Fruit fly (Drosophila melanogaster) whole organism, embryonic: ENCODE results near the gene CG11975.

Source experiments
- Antp ChIP-seq: fragments of 200-800 bp; sonication (Bioruptor generic); optimal IDR thresholded peaks from 3 replicates; lab custom pipeline; 2016; ENCODE audit warnings: missing biosample characterization, missing genetic modification characterization
- CG10321 ChIP-seq: fragments of 200-800 bp; sonication (Bioruptor generic); IDR thresholded peaks from 2 replicates; pipeline ENCODE4 v1.3.6; 2022; ENCODE audit warnings: missing biosample characterization, missing genetic modification characterization
- CG10543 ChIP-seq: fragments of 200-800 bp; sonication (Bioruptor generic); optimal IDR thresholded peaks from 3 replicates; lab custom pipeline; 2017; ENCODE audit warnings: missing biosample characterization, mild to moderate bottlenecking, missing genetic modification characterization, moderate library complexity
- CG11560 ChIP-seq: fragments of 200-800 bp; sonication (Bioruptor generic); IDR thresholded peaks from 3 replicates; pipeline ENCODE4 v1.3.6; 2022; ENCODE audit warnings: missing biosample characterization, missing genetic modification characterization
- CG11695 ChIP-seq: fragments of 200-800 bp; sonication (Bioruptor generic); IDR thresholded peaks from 3 replicates; pipeline ENCODE4 v1.3.6; 2022; ENCODE audit warnings: missing biosample characterization, missing genetic modification characterization
- CG12155 ChIP-seq: fragments of 200-800 bp; sonication (Bioruptor generic); optimal IDR thresholded peaks from 3 replicates; lab custom pipeline; 2016; ENCODE audit warnings: missing biosample characterization, missing genetic modification characterization
- CG12391 ChIP-seq: fragments of 200-800 bp; sonication (Bioruptor generic); optimal IDR thresholded peaks from 3 replicates; lab custom pipeline; 2018; ENCODE audit warnings: missing biosample characterization, mild to moderate bottlenecking, missing genetic modification characterization, moderate library complexity
- CG12659 ChIP-seq: fragments of 200-800 bp; sonication (Bioruptor generic); optimal IDR thresholded peaks from 3 replicates; lab custom pipeline; 2017; ENCODE audit warnings: mild to moderate bottlenecking, missing biosample characterization, missing genetic modification reagents, missing genetic modification characterization
- CG13424 ChIP-seq: fragments of 200-800 bp; sonication (Bioruptor generic); optimal IDR thresholded peaks from 2 replicates; lab custom pipeline; 2019; ENCODE audit warnings: missing biosample characterization, mild to moderate bottlenecking, missing genetic modification characterization, moderate library complexity
- CG14710 ChIP-seq: fragments of 200-800 bp; sonication (Bioruptor generic); optimal IDR thresholded peaks from 3 replicates; lab custom pipeline; 2019; ENCODE audit warnings: missing biosample characterization, mild to moderate bottlenecking, missing genetic modification characterization, moderate library complexity
- CG14860 ChIP-seq: fragments of 200-800 bp; sonication (Bioruptor generic); IDR thresholded peaks from 3 replicates; pipeline ENCODE4 v1.3.6; 2022; ENCODE audit warnings: missing biosample characterization, missing genetic modification characterization; ENCODE audit not compliant: partially characterized antibody
- CG15011 ChIP-seq: fragments of 200-800 bp; sonication (Bioruptor generic); optimal IDR thresholded peaks from 3 replicates; lab custom pipeline; 2018; ENCODE audit warnings: missing biosample characterization, mild to moderate bottlenecking, missing genetic modification characterization
- CG15479 ChIP-seq: fragments of 200-800 bp; sonication (Bioruptor generic); optimal IDR thresholded peaks from 3 replicates; lab custom pipeline; 2019; ENCODE audit warnings: missing biosample characterization, mild to moderate bottlenecking, missing genetic modification characterization, moderate library complexity
- CG15696 ChIP-seq: fragments of 200-800 bp; sonication (Bioruptor generic); optimal IDR thresholded peaks from 2 replicates; lab custom pipeline; 2019; ENCODE audit warnings: missing biosample characterization, mild to moderate bottlenecking, missing genetic modification characterization, moderate library complexity
- CG1603 ChIP-seq: fragments of 200-800 bp; sonication (Bioruptor generic); optimal IDR thresholded peaks from 2 replicates; lab custom pipeline; 2019; ENCODE audit warnings: missing biosample characterization, mild to moderate bottlenecking, missing genetic modification characterization, moderate library complexity
- CG17361 ChIP-seq: fragments of 200-800 bp; sonication (Bioruptor generic); IDR thresholded peaks from 3 replicates; pipeline ENCODE4 v1.3.6; 2022; ENCODE audit warnings: missing biosample characterization, missing genetic modification characterization
- CG17612 ChIP-seq: fragments of 200-800 bp; sonication (Bioruptor generic); IDR thresholded peaks from 2 replicates; pipeline ENCODE4 v1.3.6; 2022; ENCODE audit warnings: missing biosample characterization, missing genetic modification characterization
- CG2889 ChIP-seq: fragments of 200-800 bp; sonication (Bioruptor generic); IDR thresholded peaks from 3 replicates; pipeline ENCODE4 v1.3.6; 2022; ENCODE audit warnings: missing biosample characterization, missing genetic modification characterization
- CG3281 ChIP-seq: fragments of 200-800 bp; sonication (Bioruptor generic); optimal IDR thresholded peaks from 3 replicates; lab custom pipeline; 2017; ENCODE audit warnings: missing biosample characterization, mild to moderate bottlenecking, missing genetic modification characterization
- CG3847 ChIP-seq: fragments of 200-800 bp; sonication (Bioruptor generic); IDR thresholded peaks from 2 replicates; pipeline ENCODE4 v1.3.6; 2022; ENCODE audit warnings: missing biosample characterization, missing genetic modification characterization
- CG42726 ChIP-seq: fragments of 200-800 bp; sonication (Bioruptor generic); IDR thresholded peaks from 2 replicates; pipeline ENCODE4 v1.3.6; 2022; ENCODE audit warnings: missing biosample characterization, missing genetic modification characterization; ENCODE audit not compliant: partially characterized antibody
- CG4730 ChIP-seq: fragments of 200-800 bp; sonication (Bioruptor generic); IDR thresholded peaks from 2 replicates; pipeline ENCODE4 v1.3.6; 2022; ENCODE audit warnings: missing biosample characterization, missing genetic modification characterization
- CG6272 ChIP-seq: fragments of 200-800 bp; sonication (Bioruptor generic); IDR thresholded peaks from 2 replicates; pipeline ENCODE4 v1.3.6; 2022; ENCODE audit warnings: missing biosample characterization, missing genetic modification characterization
- CG6813 ChIP-seq: fragments of 200-800 bp; sonication (Bioruptor generic); optimal IDR thresholded peaks from 2 replicates; lab custom pipeline; 2017; ENCODE audit warnings: missing biosample characterization, missing genetic modification characterization, mild to moderate bottlenecking, moderate library complexity, missing genetic modification reagents
- CG7839 ChIP-seq: fragments of 200-800 bp; sonication (Bioruptor generic); optimal IDR thresholded peaks from 3 replicates; lab custom pipeline; 2018; ENCODE audit warnings: missing biosample characterization, mild to moderate bottlenecking, missing genetic modification characterization, moderate library complexity
- Dad ChIP-seq: fragments of 200-800 bp; sonication (Bioruptor generic); optimal IDR thresholded peaks from 3 replicates; lab custom pipeline; 2016; ENCODE audit warnings: missing biosample characterization, missing genetic modification characterization
- Dbx ChIP-seq: fragments of 200-800 bp; sonication (Bioruptor generic); IDR thresholded peaks from 3 replicates; pipeline ENCODE4 v1.3.6; 2022; ENCODE audit warnings: missing biosample characterization, missing genetic modification characterization
- Dp ChIP-seq: fragments of 200-800 bp; sonication (Bioruptor generic); optimal IDR thresholded peaks from 2 replicates; lab custom pipeline; 2018; ENCODE audit warnings: missing biosample characterization, mild to moderate bottlenecking, missing genetic modification characterization, moderate library complexity
- Elba2 ChIP-seq: fragments of 200-800 bp; sonication (Bioruptor generic); optimal IDR thresholded peaks from 3 replicates; lab custom pipeline; 2016; ENCODE audit warnings: missing biosample characterization, missing genetic modification characterization
- Ets97D ChIP-seq: fragments of 200-800 bp; sonication (Bioruptor generic); optimal IDR thresholded peaks from 3 replicates; lab custom pipeline; 2016; ENCODE audit warnings: missing biosample characterization, missing genetic modification characterization
- HmgD ChIP-seq: fragments of 200-800 bp; sonication (Bioruptor generic); optimal IDR thresholded peaks from 3 replicates; lab custom pipeline; 2016; ENCODE audit warnings: missing biosample characterization, missing genetic modification characterization
- Hsf ChIP-seq: fragments of 200-800 bp; sonication (Bioruptor generic); optimal IDR thresholded peaks from 3 replicates; lab custom pipeline; 2016; ENCODE audit warnings: missing biosample characterization, missing genetic modification characterization
- Meics ChIP-seq: fragments of 200-800 bp; sonication (Bioruptor generic); optimal IDR thresholded peaks from 2 replicates; lab custom pipeline; 2017; ENCODE audit warnings: missing biosample characterization, mild to moderate bottlenecking, missing genetic modification characterization
- Mes4 ChIP-seq: fragments of 200-800 bp; sonication (Bioruptor generic); optimal IDR thresholded peaks from 2 replicates; lab custom pipeline; 2016; ENCODE audit warnings: missing biosample characterization, missing genetic modification characterization
- Pdp1 ChIP-seq, 2 experiments: fragments of 200-800 bp; sonication (Bioruptor generic); optimal IDR thresholded peaks; 3 replicates each; lab custom pipeline; 2016; ENCODE audit warnings: missing biosample characterization in 2 of 2, missing genetic modification characterization in 2 of 2, mild to moderate bottlenecking in 1 of 2, moderate library complexity in 1 of 2
- Six4 ChIP-seq: fragments of 200-800 bp; sonication (Bioruptor generic); optimal IDR thresholded peaks from 2 replicates; lab custom pipeline; 2016; ENCODE audit warnings: missing biosample characterization, missing genetic modification characterization
- Stat92E ChIP-seq, 3 experiments: fragments of >200 bp in 2 of 3; fragments of 200-800 bp in 1 of 3; sonication (Bioruptor generic) in 1 of 3; optimal IDR thresholded peaks; 2 replicates each; lab custom pipeline; 2017 to 2019; ENCODE audit warnings: missing biosample characterization in 3 of 3, missing genetic modification characterization in 3 of 3, mild to moderate bottlenecking in 1 of 3, moderate library complexity in 1 of 3
- Xbp1 ChIP-seq: fragments of 200-800 bp; sonication (Bioruptor generic); optimal IDR thresholded peaks from 3 replicates; lab custom pipeline; 2016; ENCODE audit warnings: missing biosample characterization, mild to moderate bottlenecking, missing genetic modification characterization
- ac ChIP-seq: fragments of 200-800 bp; sonication (Bioruptor generic); optimal IDR thresholded peaks from 3 replicates; lab custom pipeline; 2017; ENCODE audit warnings: missing biosample characterization, mild to moderate bottlenecking, missing genetic modification characterization
- al ChIP-seq: fragments of 200-800 bp; sonication (Bioruptor generic); IDR thresholded peaks from 2 replicates; pipeline ENCODE4 v1.3.6; 2022; ENCODE audit warnings: missing biosample characterization, missing genetic modification characterization
- bab2 ChIP-seq: fragments of 200-800 bp; sonication (Bioruptor generic); optimal IDR thresholded peaks from 2 replicates; lab custom pipeline; 2016; ENCODE audit warnings: missing biosample characterization, missing genetic modification characterization
- disco-r ChIP-seq: fragments of 200-800 bp; sonication (Bioruptor generic); optimal IDR thresholded peaks from 2 replicates; lab custom pipeline; 2016; ENCODE audit warnings: missing biosample characterization, missing genetic modification characterization
- dmrt99B ChIP-seq: fragments of 200-800 bp; sonication (Bioruptor generic); optimal IDR thresholded peaks from 2 replicates; lab custom pipeline; 2018; ENCODE audit warnings: missing biosample characterization, mild to moderate bottlenecking, missing genetic modification characterization, moderate library complexity
- fu2 ChIP-seq: fragments of 200-800 bp; sonication (Bioruptor generic); optimal IDR thresholded peaks from 2 replicates; lab custom pipeline; 2016; ENCODE audit warnings: missing biosample characterization, missing genetic modification characterization
- gsb ChIP-seq: fragments of 200-800 bp; sonication (Bioruptor generic); IDR thresholded peaks from 2 replicates; pipeline ENCODE4 v1.3.6; 2022; ENCODE audit warnings: missing biosample characterization, missing genetic modification characterization
- hkb ChIP-seq, 2 experiments: fragments of 200-800 bp in 1 of 2; fragments of >200 bp in 1 of 2; sonication (Bioruptor generic) in 1 of 2; IDR thresholded peaks in 1 of 2; optimal IDR thresholded peaks in 1 of 2; 2 replicates each; pipeline versions ENCODE4 v1.3.6 to Lab custom; 2017 to 2022; ENCODE audit warnings: missing biosample characterization in 1 of 2, missing genetic modification characterization in 1 of 2
- onecut ChIP-seq: fragments of 200-800 bp; sonication (Bioruptor generic); IDR thresholded peaks from 2 replicates; pipeline ENCODE4 v1.3.6; 2022; ENCODE audit warnings: missing biosample characterization, missing genetic modification characterization
- phol ChIP-seq: fragments of 200-800 bp; sonication (Bioruptor generic); optimal IDR thresholded peaks from 3 replicates; lab custom pipeline; 2018; ENCODE audit warnings: missing biosample characterization, mild to moderate bottlenecking, missing genetic modification characterization, moderate library complexity
- salm ChIP-seq: fragments of 200-800 bp; sonication (Bioruptor generic); optimal IDR thresholded peaks from 2 replicates; lab custom pipeline; 2018; ENCODE audit warnings: missing biosample characterization, mild to moderate bottlenecking, missing genetic modification characterization
- scrt ChIP-seq: fragments of 200-800 bp; sonication (Bioruptor generic); optimal IDR thresholded peaks from 2 replicates; lab custom pipeline; 2018; ENCODE audit warnings: missing biosample characterization, mild to moderate bottlenecking, missing genetic modification characterization, moderate library complexity
- sug ChIP-seq: fragments of 200-800 bp; optimal IDR thresholded peaks from 2 replicates; lab custom pipeline; 2019; ENCODE audit warnings: missing biosample characterization, mild to moderate bottlenecking, missing genetic modification characterization, moderate library complexity

The CG11975 gene

DNA sequence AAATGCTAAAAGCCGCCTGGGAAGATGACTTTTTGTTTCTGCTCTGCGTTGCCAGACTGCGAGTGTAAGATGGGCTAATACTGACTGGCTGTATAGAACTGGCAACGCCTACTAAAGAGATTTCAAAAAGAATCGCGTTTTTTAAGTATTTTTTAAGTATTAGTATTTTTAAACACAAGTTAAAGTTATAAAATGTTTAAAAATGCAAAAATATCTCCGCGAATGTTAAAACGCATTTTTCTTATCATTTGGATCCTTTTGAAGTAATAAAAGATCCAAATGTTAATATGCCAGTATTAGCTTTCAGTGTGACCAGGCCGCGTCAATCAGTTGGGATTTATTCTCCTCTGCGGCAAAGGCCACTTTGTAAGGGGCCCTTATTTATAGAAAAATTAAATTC is 13.1 kb downstream of the CG11975 start, which contains the start of the genes Prosbeta3 and Iru (continued):
- TF ChIP-seq CG17361 (GFP tag; lab: Robert Waterston, UW), result no peak
- TF ChIP-seq sug, result peak; percentile 35
- TF ChIP-seq CG7839 (tag; lab: Kevin White, UChicago), result no peak
- TF ChIP-seq Hsf (GFP tag; lab: Kevin White, UChicago), result no peak
- TF ChIP-seq CG12391 (tag; lab: Kevin White, UChicago), result peak; percentile 12
- TF ChIP-seq Ets97D (GFP tag; lab: Kevin White, UChicago), result peak; percentile 45
- no peak for TF ChIP-seq CG12155 (GFP tag; lab: Kevin White, UChicago)
- TF ChIP-seq onecut (GFP tag; lab: Robert Waterston, UW), result no peak
- no peak for TF ChIP-seq CG17612 (GFP tag; lab: Robert Waterston, UW)
- TF ChIP-seq CG10321, result no peak
- TF ChIP-seq Dad (GFP tag; lab: Kevin White, UChicago), result no peak
- TF ChIP-seq CG13424 (tag; lab: Kevin White, UChicago), result no peak
- TF ChIP-seq CG15479, result no peak
- no peak for TF ChIP-seq disco-r (GFP tag; lab: Kevin White, UChicago)
- TF ChIP-seq CG14860, result no peak
- no peak for TF ChIP-seq CG42726 (GFP tag; lab: Robert Waterston, UW)
- peak; percentile 68 for TF ChIP-seq CG14710
- no peak for TF ChIP-seq scrt (GFP tag; lab: Kevin White, UChicago)
- TF ChIP-seq Meics (GFP tag; lab: Kevin White, UChicago), result no peak
- TF ChIP-seq ac (GFP tag; lab: Kevin White, UChicago), result no peak
- TF ChIP-seq CG3847 (GFP tag; lab: Robert Waterston, UW), result peak; percentile 48; the same call in 1 of the 2 replicates
- TF ChIP-seq CG12659 (GFP tag; lab: Kevin White, UChicago), result peak; percentile 81
- TF ChIP-seq CG15696 (tag; lab: Kevin White, UChicago), result no peak
- TF ChIP-seq CG11695 (GFP tag; lab: Robert Waterston, UW), result no peak
- peak; percentile 61 for TF ChIP-seq Elba2 (GFP tag; lab: Kevin White, UChicago)
- peak; percentile 56 for TF ChIP-seq phol (tag; lab: Kevin White, UChicago)
- TF ChIP-seq CG15011 (GFP tag; lab: Kevin White, UChicago), result no peak
- no peak for TF ChIP-seq CG2889
- peak; percentile 58 for TF ChIP-seq Dp (GFP tag; lab: Kevin White, UChicago)
- TF ChIP-seq CG6813 (GFP tag; lab: Kevin White, UChicago), result no peak
- TF ChIP-seq bab2 (GFP tag; lab: Kevin White, UChicago), result peak; percentile 32
- TF ChIP-seq Pdp1 (GFP tag; optimal IDR thresholded peaks at IDR 0.05; lab: Kevin White, UChicago), result peak in 1 of 2 experiments; percentile 45
- no peak for TF ChIP-seq dmrt99B (tag; lab: Kevin White, UChicago)
- no peak for TF ChIP-seq CG11560
- no peak for TF ChIP-seq Six4 (GFP tag; lab: Kevin White, UChicago)
- no peak for TF ChIP-seq Xbp1 (GFP tag; lab: Kevin White, UChicago)
- TF ChIP-seq CG6272 (GFP tag; lab: Robert Waterston, UW), result no peak
- TF ChIP-seq CG10543, result no peak
- TF ChIP-seq Antp (GFP tag; lab: Kevin White, UChicago), result no peak
- no peak for TF ChIP-seq HmgD
- TF ChIP-seq Stat92E (GFP tag; optimal IDR thresholded peaks at IDR 0.05; lab: Kevin White, UChicago), result peak in 1 of 3 experiments; percentile 13
- no peak for TF ChIP-seq CG3281 (GFP tag; lab: Kevin White, UChicago)
- no peak for TF ChIP-seq fu2 (GFP tag; lab: Kevin White, UChicago)
- TF ChIP-seq CG1603 (tag; lab: Kevin White, UChicago), result peak; percentile 12
- TF ChIP-seq hkb (optimal IDR thresholded peaks at IDR 0.05; lab: Kevin White, UChicago), result peak; percentile 79
- no peak for TF ChIP-seq hkb (GFP tag; IDR thresholded peaks at IDR 0.05; lab: Robert Waterston, UW)
- no peak for TF ChIP-seq salm (tag; lab: Kevin White, UChicago)
- no peak for TF ChIP-seq al (GFP tag; lab: Robert Waterston, UW)
- no peak for TF ChIP-seq Dbx (GFP tag; lab: Robert Waterston, UW)
- TF ChIP-seq CG4730, result no peak
- no peak for TF ChIP-seq gsb (GFP tag; lab: Robert Waterston, UW)
- TF ChIP-seq Mes4, result no peak
